Fruit fly (Drosophila melanogaster) whole organism, embryonic: ENCODE data around the gene PGRP-LF.

ENCODE experiments used
- Ada2b ChIP-seq: fragments of 200-800 bp; sonication (Bioruptor generic); IDR thresholded peaks from 2 replicates; pipeline ENCODE4 v1.3.6; 2022; ENCODE audit warnings: missing biosample characterization, missing genetic modification characterization
- Adf1 ChIP-seq: fragments of 200-800 bp; sonication (Bioruptor generic); IDR thresholded peaks from 2 replicates; pipeline ENCODE4 v1.3.6; 2022; ENCODE audit warnings: missing biosample characterization, missing genetic modification characterization
- BEAF-32 ChIP-seq: fragments of 200-800 bp; sonication (Bioruptor generic); optimal IDR thresholded peaks from 3 replicates; lab custom pipeline; 2017; ENCODE audit warnings: missing biosample characterization, missing genetic modification characterization, mild to moderate bottlenecking, moderate library complexity, missing genetic modification reagents
- C15 ChIP-seq: fragments of 200-800 bp; sonication (Bioruptor generic); IDR thresholded peaks from 3 replicates; pipeline ENCODE4 v1.3.6; 2022; ENCODE audit warnings: missing biosample characterization, missing genetic modification characterization
- CG1024 ChIP-seq: fragments of 200-800 bp; sonication (Bioruptor generic); IDR thresholded peaks from 2 replicates; pipeline ENCODE4 v1.3.6; 2022; ENCODE audit warnings: missing biosample characterization, missing genetic modification characterization
- CG10979 ChIP-seq: fragments of 200-800 bp; sonication (Bioruptor generic); optimal IDR thresholded peaks from 2 replicates; lab custom pipeline; 2018; ENCODE audit warnings: missing biosample characterization, mild to moderate bottlenecking, missing genetic modification characterization, moderate library complexity
- CG11456 ChIP-seq: fragments of 200-800 bp; sonication (Bioruptor generic); IDR thresholded peaks from 3 replicates; pipeline ENCODE4 v1.3.6; 2022; ENCODE audit warnings: missing biosample characterization, missing genetic modification characterization
- CG12299 ChIP-seq: fragments of 200-800 bp; sonication (Bioruptor generic); optimal IDR thresholded peaks from 2 replicates; lab custom pipeline; 2018; ENCODE audit warnings: missing biosample characterization, mild to moderate bottlenecking, missing genetic modification characterization
- CG14014 ChIP-seq: fragments of 200-800 bp; sonication (Bioruptor generic); IDR thresholded peaks from 2 replicates; pipeline ENCODE4 v1.3.6; 2022; ENCODE audit warnings: missing biosample characterization, missing genetic modification characterization
- CG18764 ChIP-seq: fragments of 200-800 bp; sonication (Bioruptor generic); optimal IDR thresholded peaks from 3 replicates; lab custom pipeline; 2016; ENCODE audit warnings: missing biosample characterization, missing genetic modification characterization
- CG2116 ChIP-seq: fragments of 200-800 bp; sonication (Bioruptor generic); optimal IDR thresholded peaks from 3 replicates; lab custom pipeline; 2018; ENCODE audit warnings: missing biosample characterization, mild to moderate bottlenecking, missing genetic modification characterization
- CG31388 ChIP-seq: fragments of 200-800 bp; sonication (Bioruptor generic); optimal IDR thresholded peaks from 2 replicates; lab custom pipeline; 2016; ENCODE audit warnings: missing biosample characterization, missing genetic modification characterization
- CG3163 ChIP-seq: fragments of 200-800 bp; sonication (Bioruptor generic); optimal IDR thresholded peaks from 3 replicates; lab custom pipeline; 2016; ENCODE audit warnings: missing biosample characterization, missing genetic modification characterization
- CG34422 ChIP-seq: fragments of 200-800 bp; sonication (Bioruptor generic); IDR thresholded peaks from 3 replicates; pipeline ENCODE4 v1.3.6; 2022; ENCODE audit warnings: missing biosample characterization, missing genetic modification characterization
- CG5180 ChIP-seq: fragments of 200-800 bp; sonication (Bioruptor generic); optimal IDR thresholded peaks from 3 replicates; lab custom pipeline; 2017; ENCODE audit warnings: missing biosample characterization, missing genetic modification characterization, mild to moderate bottlenecking, moderate library complexity, missing genetic modification reagents
- CG7357 ChIP-seq: fragments of 200-800 bp; sonication (Bioruptor generic); IDR thresholded peaks from 3 replicates; pipeline ENCODE4 v1.3.6; 2022; ENCODE audit warnings: missing biosample characterization, missing genetic modification characterization
- CG7556 ChIP-seq: fragments of 200-800 bp; sonication (Bioruptor generic); optimal IDR thresholded peaks from 2 replicates; lab custom pipeline; 2017; ENCODE audit warnings: missing biosample characterization, mild to moderate bottlenecking, missing genetic modification characterization
- Deaf1 ChIP-seq: fragments of 200-800 bp; optimal IDR thresholded peaks from 3 replicates; lab custom pipeline; 2019; ENCODE audit warnings: missing biosample characterization, mild to moderate bottlenecking, missing genetic modification characterization, moderate library complexity
- Dip3 ChIP-seq: fragments of 200-800 bp; sonication (Bioruptor generic); optimal IDR thresholded peaks from 3 replicates; lab custom pipeline; 2016; ENCODE audit warnings: missing biosample characterization, missing genetic modification characterization
- Fer1 ChIP-seq: fragments of 200-800 bp; sonication (Bioruptor generic); optimal IDR thresholded peaks from 2 replicates; lab custom pipeline; 2017; ENCODE audit warnings: missing biosample characterization, mild to moderate bottlenecking, missing genetic modification characterization
- Gug ChIP-seq: fragments of 200-800 bp; sonication (Bioruptor generic); IDR thresholded peaks from 4 replicates; pipeline ENCODE4 v1.3.6; 2022; ENCODE audit warnings: missing biosample characterization, missing genetic modification characterization
- HLH3B ChIP-seq: fragments of 200-800 bp; sonication (Bioruptor generic); IDR thresholded peaks from 2 replicates; pipeline ENCODE4 v1.3.6; 2022; ENCODE audit warnings: missing biosample characterization, missing genetic modification characterization
- Hey ChIP-seq: fragments of 200-800 bp; sonication (Bioruptor generic); optimal IDR thresholded peaks from 3 replicates; lab custom pipeline; 2018; ENCODE audit warnings: missing biosample characterization, mild to moderate bottlenecking, missing genetic modification characterization
- Hsf ChIP-seq: fragments of 200-800 bp; sonication (Bioruptor generic); optimal IDR thresholded peaks from 3 replicates; lab custom pipeline; 2016; ENCODE audit warnings: missing biosample characterization, missing genetic modification characterization
- Jarid2 ChIP-seq: fragments of 200-800 bp; sonication (Bioruptor generic); optimal IDR thresholded peaks from 3 replicates; lab custom pipeline; 2017; ENCODE audit warnings: mild to moderate bottlenecking, missing biosample characterization, missing genetic modification reagents, missing genetic modification characterization
- Kr ChIP-seq: fragments of 200-800 bp; sonication (Bioruptor generic); optimal IDR thresholded peaks from 2 replicates; lab custom pipeline; 2017; ENCODE audit warnings: missing biosample characterization, mild to moderate bottlenecking, missing genetic modification characterization
- MBD-R2 ChIP-seq: fragments of 200-800 bp; sonication (Bioruptor generic); IDR thresholded peaks from 2 replicates; pipeline ENCODE4 v1.3.6; 2022; ENCODE audit warnings: missing biosample characterization, missing genetic modification characterization
- MTF-1 ChIP-seq: fragments of 200-800 bp; sonication (Bioruptor generic); optimal IDR thresholded peaks from 2 replicates; lab custom pipeline; 2018; ENCODE audit warnings: missing biosample characterization, mild to moderate bottlenecking, missing genetic modification characterization, borderline replicate concordance
- Neu2 ChIP-seq: fragments of 200-800 bp; sonication (Bioruptor generic); optimal IDR thresholded peaks from 3 replicates; lab custom pipeline; 2016; ENCODE audit warnings: missing biosample characterization, missing genetic modification characterization, borderline replicate concordance
- Sry-δ ChIP-seq: fragments of 200-800 bp; sonication (Bioruptor generic); optimal IDR thresholded peaks from 2 replicates; lab custom pipeline; 2016; ENCODE audit warnings: missing biosample characterization, missing genetic modification characterization
- Xbp1 ChIP-seq: fragments of 200-800 bp; sonication (Bioruptor generic); optimal IDR thresholded peaks from 3 replicates; lab custom pipeline; 2016; ENCODE audit warnings: missing biosample characterization, mild to moderate bottlenecking, missing genetic modification characterization
- YL-1 ChIP-seq: fragments of 200-800 bp; sonication (Bioruptor generic); optimal IDR thresholded peaks from 3 replicates; lab custom pipeline; 2017; ENCODE audit warnings: missing biosample characterization, mild to moderate bottlenecking, missing genetic modification characterization
- az2 ChIP-seq: fragments of 200-800 bp; sonication (Bioruptor generic); optimal IDR thresholded peaks from 3 replicates; lab custom pipeline; 2016; ENCODE audit warnings: missing biosample characterization, missing genetic modification characterization
- ci ChIP-seq: fragments of 200-800 bp; sonication (Bioruptor generic); IDR thresholded peaks from 3 replicates; pipeline ENCODE4 v1.3.6; 2022; ENCODE audit warnings: missing biosample characterization, missing genetic modification characterization
- crp ChIP-seq, 2 experiments: fragments of 200-800 bp; sonication (Bioruptor generic); optimal IDR thresholded peaks; 2 replicates in 1 of 2; 3 replicates in 1 of 2; lab custom pipeline; 2017; ENCODE audit warnings: missing biosample characterization in 2 of 2, missing genetic modification characterization in 2 of 2, mild to moderate bottlenecking in 1 of 2, moderate library complexity in 1 of 2
- ewg ChIP-seq: fragments of 200-800 bp; sonication (Bioruptor generic); optimal IDR thresholded peaks from 3 replicates; lab custom pipeline; 2017; ENCODE audit warnings: mild to moderate bottlenecking, missing biosample characterization, missing genetic modification reagents, missing genetic modification characterization
- gfzf ChIP-seq: fragments of 200-800 bp; sonication (Bioruptor generic); optimal IDR thresholded peaks from 2 replicates; lab custom pipeline; 2016; ENCODE audit warnings: missing biosample characterization, mild to moderate bottlenecking, missing genetic modification characterization, moderate library complexity
- jing ChIP-seq: fragments of 200-800 bp; sonication (Bioruptor generic); optimal IDR thresholded peaks from 2 replicates; lab custom pipeline; 2018; ENCODE audit warnings: missing biosample characterization, mild to moderate bottlenecking, missing genetic modification characterization
- kah ChIP-seq: fragments of 200-800 bp; sonication (Bioruptor generic); optimal IDR thresholded peaks from 2 replicates; lab custom pipeline; 2018; ENCODE audit warnings: missing biosample characterization, mild to moderate bottlenecking, missing genetic modification characterization
- ken ChIP-seq: fragments of 200-800 bp; sonication (Bioruptor generic); IDR thresholded peaks from 3 replicates; pipeline ENCODE4 v1.3.6; 2022; ENCODE audit warnings: missing biosample characterization, missing genetic modification characterization
- kni ChIP-seq: fragments of 200-800 bp; sonication (Bioruptor generic); optimal IDR thresholded peaks from 3 replicates; lab custom pipeline; 2017; ENCODE audit warnings: mild to moderate bottlenecking, missing biosample characterization, missing genetic modification reagents, missing genetic modification characterization
- lmd ChIP-seq: fragments of 200-800 bp; sonication (Bioruptor generic); IDR thresholded peaks from 2 replicates; pipeline ENCODE4 v1.3.6; 2022; ENCODE audit warnings: missing biosample characterization, missing genetic modification characterization
- oc ChIP-seq: fragments of 200-800 bp; sonication (Bioruptor generic); optimal IDR thresholded peaks from 2 replicates; lab custom pipeline; 2018; ENCODE audit warnings: missing biosample characterization, mild to moderate bottlenecking, missing genetic modification characterization, moderate library complexity
- peb ChIP-seq: fragments of 200-800 bp; sonication (Bioruptor generic); IDR thresholded peaks from 2 replicates; pipeline ENCODE4 v1.3.6; 2022; ENCODE audit warnings: missing biosample characterization, missing genetic modification characterization
- sqz ChIP-seq: fragments of 200-800 bp; sonication (Bioruptor generic); optimal IDR thresholded peaks from 3 replicates; lab custom pipeline; 2018; ENCODE audit warnings: missing biosample characterization, mild to moderate bottlenecking, missing genetic modification characterization
- trh ChIP-seq: fragments of 200-800 bp; sonication (Bioruptor generic); optimal IDR thresholded peaks from 2 replicates; lab custom pipeline; 2016; ENCODE audit warnings: missing biosample characterization, missing genetic modification characterization
- usp ChIP-seq: fragments of >200 bp; optimal IDR thresholded peaks from 2 replicates; lab custom pipeline; 2017; ENCODE audit warnings: missing biosample characterization, missing genetic modification characterization
- vnd ChIP-seq: fragments of 200-800 bp; sonication (Bioruptor generic); IDR thresholded peaks from 3 replicates; pipeline ENCODE4 v1.3.6; 2022; ENCODE audit warnings: missing biosample characterization, missing genetic modification characterization; ENCODE audit not compliant: partially characterized antibody
- z ChIP-seq: fragments of 200-800 bp; sonication (Bioruptor generic); IDR thresholded peaks from 3 replicates; pipeline ENCODE4 v1.3.6; 2022; ENCODE audit warnings: missing biosample characterization, missing genetic modification characterization

The PGRP-LF gene

DNA sequence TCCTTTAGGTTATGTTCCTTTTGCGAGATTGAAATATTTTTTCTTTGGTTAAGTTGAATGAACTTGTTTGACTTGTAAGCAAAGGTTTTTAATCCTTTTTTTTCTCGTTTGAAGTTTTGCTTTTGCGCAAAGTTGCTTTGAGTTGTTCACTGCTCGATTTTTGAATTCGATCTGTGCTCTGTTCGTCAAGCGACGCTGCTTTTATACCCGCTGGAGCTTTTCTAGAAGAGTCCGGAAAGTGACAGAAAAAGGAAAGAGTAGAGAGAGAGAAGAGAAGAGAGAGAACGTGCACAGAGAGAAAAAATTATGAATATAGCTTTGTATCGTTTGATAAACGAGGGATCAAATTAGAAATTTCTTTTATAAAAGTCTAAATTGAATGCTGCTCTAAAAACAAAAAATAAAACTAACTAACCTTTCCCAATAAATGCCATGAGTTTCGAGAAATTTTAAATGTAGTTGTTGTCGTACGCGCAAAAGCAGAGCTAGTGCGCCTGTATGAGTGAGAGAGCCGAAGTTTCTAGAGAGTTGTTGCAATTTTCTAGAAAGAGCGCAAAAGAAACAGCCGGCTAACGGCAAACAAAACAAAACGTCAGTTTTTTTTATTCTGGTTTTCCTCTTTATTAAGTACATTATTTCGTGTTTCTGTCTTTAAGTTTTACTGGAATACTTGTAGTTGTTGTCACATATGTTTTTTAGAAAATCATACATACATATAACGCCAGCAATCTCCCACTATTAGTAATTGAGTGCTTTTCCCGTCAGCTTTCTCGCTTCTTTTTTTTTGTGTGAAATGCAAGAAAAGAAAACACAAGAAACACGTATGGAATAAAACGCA is 28.0 kb downstream of the PGRP-LF start, which contains the start of gene Hsp26 (continued):
- peak; percentile 89 for TF ChIP-seq CG7556
- peak; percentile 71 for TF ChIP-seq Deaf1
- TF ChIP-seq kni: no peak
- peak; percentile 61; the same call in 1 of the 3 replicates for TF ChIP-seq CG11456 (GFP tag; lab: Robert Waterston, UW)
- TF ChIP-seq sqz: peak; percentile 58
- TF ChIP-seq Jarid2 (GFP tag; lab: Kevin White, UChicago): peak; percentile 75
- TF ChIP-seq Kr: no peak
- peak; percentile 72 for TF ChIP-seq peb
- TF ChIP-seq Fer1 (GFP tag; lab: Kevin White, UChicago): peak; percentile 86
- TF ChIP-seq Ada2b: peak; percentile 84
- no peak for TF ChIP-seq BEAF-32 (GFP tag; lab: Kevin White, UChicago)
- peak; percentile 93 for TF ChIP-seq ewg (GFP tag; lab: Kevin White, UChicago)
- TF ChIP-seq ken (GFP tag; lab: Robert Waterston, UW): peak; percentile 85
- no peak for TF ChIP-seq Hey
- TF ChIP-seq C15: peak; percentile 54; the same call in 1 of the 3 replicates
- TF ChIP-seq ci (GFP tag; lab: Robert Waterston, UW): peak; percentile 96
- peak; percentile 85 for TF ChIP-seq az2
- TF ChIP-seq vnd (GFP tag; lab: Robert Waterston, UW): no peak
- peak; percentile 67 for TF ChIP-seq YL-1
- TF ChIP-seq CG34422: peak; percentile 86; the same call in 2 of the 3 replicates
- peak; percentile 54 for TF ChIP-seq CG2116
- TF ChIP-seq Sry-δ (GFP tag; lab: Kevin White, UChicago): peak; percentile 24
- TF ChIP-seq gfzf: no peak
- TF ChIP-seq jing (GFP tag; lab: Kevin White, UChicago): peak; percentile 57
- peak; percentile 63 for TF ChIP-seq CG12299 (tag; lab: Kevin White, UChicago)
- TF ChIP-seq MTF-1: peak; percentile 52
- TF ChIP-seq usp (GFP tag; lab: Kevin White, UChicago): no peak
- peak; percentile 42; the same call in 1 of the 2 replicates for TF ChIP-seq MBD-R2 (GFP tag; lab: Robert Waterston, UW)
- peak; percentile 8 to 31 for TF ChIP-seq crp (GFP tag; optimal IDR thresholded peaks at IDR 0.05; lab: Kevin White, UChicago)
- peak; percentile 89 for TF ChIP-seq HLH3B (GFP tag; lab: Robert Waterston, UW)
- peak; percentile 77 for TF ChIP-seq CG1024 (GFP tag; lab: Robert Waterston, UW)
- TF ChIP-seq CG31388: peak; percentile 21
- peak; percentile 54 for TF ChIP-seq CG5180 (GFP tag; lab: Kevin White, UChicago)
- TF ChIP-seq lmd: peak; percentile 77
- peak; percentile 63 for TF ChIP-seq kah (GFP tag; lab: Kevin White, UChicago)
- TF ChIP-seq trh (GFP tag; lab: Kevin White, UChicago): peak; percentile 48
- peak; percentile 56 for TF ChIP-seq Adf1 (GFP tag; lab: Robert Waterston, UW)
- peak; percentile 43; the same call in 2 of the 4 replicates for TF ChIP-seq Gug
- TF ChIP-seq Hsf (GFP tag; lab: Kevin White, UChicago): peak; percentile 87
- TF ChIP-seq Neu2: no peak
- TF ChIP-seq CG10979: peak; percentile 82
- TF ChIP-seq Dip3 (GFP tag; lab: Kevin White, UChicago): peak; percentile 81
- no peak for TF ChIP-seq z
- TF ChIP-seq CG18764 (GFP tag; lab: Kevin White, UChicago): peak; percentile 66
- peak; percentile 96 for TF ChIP-seq CG3163 (GFP tag; lab: Kevin White, UChicago)
- peak; percentile 85 for TF ChIP-seq CG14014 (GFP tag; lab: Robert Waterston, UW)
- peak; percentile 86 for TF ChIP-seq oc
- TF ChIP-seq CG7357 (GFP tag; lab: Robert Waterston, UW): peak; percentile 61
- TF ChIP-seq Xbp1 (GFP tag; lab: Kevin White, UChicago): peak; percentile 89
